Worm (Caenorhabditis elegans): Measurements from ENCODE around the gene lit-1.
A peak's percentile ranks its signal among the peaks of the same experiment; 100 is the strongest.

Gene lit-1

ce11 chrIII:13701691-13702090, at the start of gene lit-1:
TSS of gene lit-1 (plus strand) at chrIII:13701991.
- no peak for TF ChIP-seq ceh-79 (tag; optimal IDR thresholded peaks at IDR 0.05)
- TF ChIP-seq B0261.1 (tag; optimal IDR thresholded peaks at IDR 0.05), result no peak
- TF ChIP-seq rcor-1 (GFP tag; IDR thresholded peaks at IDR 0.05), result no peak
- no peak for TF ChIP-seq dox-1 (GFP tag; IDR thresholded peaks at IDR 0.05)

- TF ChIP-seq hsf-1 (GFP tag; IDR thresholded peaks at IDR 0.05) (no peak), ztf-28 (GFP tag; IDR thresholded peaks at IDR 0.05) (no peak), ceh-40 (GFP tag; IDR thresholded peaks at IDR 0.05) (no peak), pha-4 (tag; optimal IDR thresholded peaks at IDR 0.05) (no peak), tbx-9 (tag; optimal IDR thresholded peaks at IDR 0.05; ENCODE audit: borderline replicate concordance) (no peak)
Observed at ce11 chrIII:13652010-13652409, 49.8 kb upstream of the lit-1 start.

- TF ChIP-seq Y67H2A.10 (GFP tag; conservative IDR thresholded peaks at IDR 0.05) (no peak), ceh-100 (GFP tag; IDR thresholded peaks at IDR 0.05) (no peak), him-1 (tag; optimal IDR thresholded peaks at IDR 0.05) (no peak), lsl-1 (GFP tag; optimal IDR thresholded peaks at IDR 0.05) (no peak), ceh-58 (GFP tag; IDR thresholded peaks at IDR 0.05) (no peak), snpc-3.4 (tag; optimal IDR thresholded peaks at IDR 0.05) (no peak), dox-1 (GFP tag; IDR thresholded peaks at IDR 0.05) (0 out of 2 replicates have a peak, but pooled peaks have one; percentile 6), C06A6.2 (GFP tag; conservative IDR thresholded peaks at IDR 0.05) (no peak), zfh-2 (GFP tag; conservative IDR thresholded peaks at IDR 0.05) (peak; percentile 51), egrh-3 (GFP tag; IDR thresholded peaks at IDR 0.05) (peak; percentile 5; the same call in 1 of the 2 replicates), attf-6 (GFP tag; IDR thresholded peaks at IDR 0.05) (no peak), ekl-4 (GFP tag; IDR thresholded peaks at IDR 0.05) (no peak), lir-1 (GFP tag; conservative IDR thresholded peaks at IDR 0.05) (no peak), ztf-26 (tag; optimal IDR thresholded peaks at IDR 0.05) (no peak), tbx-9 (tag; optimal IDR thresholded peaks at IDR 0.05; ENCODE audit: borderline replicate concordance) (no peak), ceh-91 (GFP tag; IDR thresholded peaks at IDR 0.05) (no peak)
Observed at ce11 chrIII:13652708-13653107, 49.1 kb upstream of the lit-1 start.

ce11 chrIII:13654950-13655349, 46.8 kb upstream of the lit-1 start:
- TF ChIP-seq Y95B8A.8 (GFP tag; IDR thresholded peaks at IDR 0.05) (no peak), ccch-3 (GFP tag; optimal IDR thresholded peaks at IDR 0.05) (no peak), egrh-3 (GFP tag; IDR thresholded peaks at IDR 0.05) (peak; percentile 28; the same call in 1 of the 2 replicates), ztf-18 (tag; optimal IDR thresholded peaks at IDR 0.05) (no peak), egl-44 (GFP tag; IDR thresholded peaks at IDR 0.05) (0 out of 2 replicates have a peak, but pooled peaks have one; percentile 17), B0336.3 (GFP tag; IDR thresholded peaks at IDR 0.05) (no peak), zfh-2 (GFP tag; conservative IDR thresholded peaks at IDR 0.05) (peak; percentile 88), hlh-12 (tag; optimal IDR thresholded peaks at IDR 0.05) (no peak), hlh-26 (GFP tag; conservative IDR thresholded peaks at IDR 0.05) (no peak), repo-1 (tag; optimal IDR thresholded peaks at IDR 0.05) (no peak), athp-1 (tag; optimal IDR thresholded peaks at IDR 0.05) (no peak), hsf-1 (GFP tag; IDR thresholded peaks at IDR 0.05) (0 out of 2 replicates have a peak, but pooled peaks have one; percentile 18), ceh-100 (GFP tag; IDR thresholded peaks at IDR 0.05) (no peak)

- no peak for TF ChIP-seq mcd-1 (GFP tag; IDR thresholded peaks at IDR 0.05)
- 0 out of 2 replicates have a peak, but pooled peaks have one; percentile 48 for TF ChIP-seq Y53G8AR.9 (GFP tag; conservative IDR thresholded peaks at IDR 0.05)
- TF ChIP-seq him-1 (tag; optimal IDR thresholded peaks at IDR 0.05), result peak; percentile 67
- 0 out of 2 replicates have a peak, but pooled peaks have one; percentile 18 for TF ChIP-seq B0336.3 (GFP tag; IDR thresholded peaks at IDR 0.05)
- TF ChIP-seq ztf-26 (tag; optimal IDR thresholded peaks at IDR 0.05), result no peak
- peak; percentile 65 for TF ChIP-seq zim-3 (tag; optimal IDR thresholded peaks at IDR 0.05)
Observed at ce11 chrIII:13656680-13657079, 45.1 kb upstream of the lit-1 start.
